1 fruit fly cellular context compared by ENCODE assay signal in the genomic region with DNA sequence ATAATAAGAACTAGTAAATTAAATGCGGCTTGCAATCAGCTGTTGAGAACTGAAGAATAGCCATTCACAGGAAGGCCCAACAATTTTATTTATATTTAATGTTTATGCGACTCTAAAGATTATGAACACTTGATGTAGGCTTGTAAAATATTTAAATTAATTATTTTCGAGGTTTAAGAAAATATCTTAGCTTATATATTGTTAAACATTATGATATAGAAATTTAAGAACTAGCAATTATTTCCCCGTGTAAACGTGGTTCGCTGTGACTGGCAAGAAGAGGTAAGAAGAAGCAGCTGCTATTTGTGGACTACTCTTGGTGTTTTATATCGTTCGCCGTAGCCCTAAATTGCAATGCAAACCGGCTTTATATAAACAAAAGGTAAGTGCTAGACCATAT.
TF ChIP-seq lines count a peak whose summit lies in the region.

mRpL24 (minus strand) TSS at position 62 of the 400 bp plus-strand sequence.
betaggt-I (plus strand) TSS at position 280 of the 400 bp plus-strand sequence.

TF ChIP-seq in whole organism, embryonic, 481 proteins besides CTCF, POLR2A, EP300 and RAD21 (continued from another document and continues in another):
- TF ChIP-seq CG33213 (GFP tag; optimal IDR thresholded peaks at IDR 0.05; lab: Kevin White, UChicago) (peak; percentile 66), CG9437 (GFP tag; optimal IDR thresholded peaks at IDR 0.05; lab: Kevin White, UChicago) (peak; percentile 87), CG4328 (GFP tag; optimal IDR thresholded peaks at IDR 0.05; lab: Kevin White, UChicago) (peak; percentile 94), CG14965 (GFP tag; optimal IDR thresholded peaks at IDR 0.05; lab: Kevin White, UChicago; ENCODE audit: borderline replicate concordance) (no peak), CG2875 (GFP tag; optimal IDR thresholded peaks at IDR 0.05; lab: Kevin White, UChicago) (peak; percentile 80), pho (GFP tag; optimal IDR thresholded peaks at IDR 0.05; lab: Kevin White, UChicago) (peak; percentile 89), scrt (GFP tag; optimal IDR thresholded peaks at IDR 0.05; lab: Kevin White, UChicago) (peak; percentile 91), CG17186 (GFP tag; optimal IDR thresholded peaks at IDR 0.05; lab: Kevin White, UChicago) (peak; percentile 36), CG17912 (GFP tag; optimal IDR thresholded peaks at IDR 0.05; lab: Kevin White, UChicago) (peak; percentile 90), slbo (GFP tag; IDR thresholded peaks at IDR 0.05; lab: Robert Waterston, UW) (peak; percentile 97), CG15011 (GFP tag; optimal IDR thresholded peaks at IDR 0.05; lab: Kevin White, UChicago) (peak; percentile 90), MESR4 (GFP tag; optimal IDR thresholded peaks at IDR 0.05; lab: Kevin White, UChicago) (peak; percentile 77), twi (tag; optimal IDR thresholded peaks at IDR 0.05; lab: Kevin White, UChicago) (peak; percentile 93), Fer3 (tag; optimal IDR thresholded peaks at IDR 0.05; lab: Kevin White, UChicago) (peak; percentile 98), zen (tag; optimal IDR thresholded peaks at IDR 0.05; lab: Kevin White, UChicago) (peak; percentile 95), CG4282 (GFP tag; optimal IDR thresholded peaks at IDR 0.05; lab: Kevin White, UChicago) (no peak), zfh1 (GFP tag; IDR thresholded peaks at IDR 0.05; lab: Robert Waterston, UW) (peak; percentile 98), Neu2 (GFP tag; optimal IDR thresholded peaks at IDR 0.05; lab: Kevin White, UChicago; ENCODE audit: borderline replicate concordance) (no peak), Mes4 (GFP tag; optimal IDR thresholded peaks at IDR 0.05; lab: Kevin White, UChicago) (peak; percentile 38), sd (tag; optimal IDR thresholded peaks at IDR 0.05; lab: Kevin White, UChicago) (peak; percentile 89), h (optimal IDR thresholded peaks at IDR 0.05; lab: Kevin White, UChicago) (no peak), sna (GFP tag; IDR thresholded peaks at IDR 0.05; lab: Robert Waterston, UW; ENCODE audit: partially characterized antibody) (0 out of 2 replicates have a peak, but pooled peaks have one; percentile 19), lilli (GFP tag; optimal IDR thresholded peaks at IDR 0.05; lab: Kevin White, UChicago) (peak; percentile 96), CG7556 (GFP tag; optimal IDR thresholded peaks at IDR 0.05; lab: Kevin White, UChicago) (peak; percentile 94), schlank (tag; optimal IDR thresholded peaks at IDR 0.05; lab: Kevin White, UChicago) (peak; percentile 86), Poxn (GFP tag; IDR thresholded peaks at IDR 0.05; lab: Robert Waterston, UW) (peak; percentile 86), Trl (optimal IDR thresholded peaks at IDR 0.05; lab: Kevin White, UChicago) (no peak), Trl (GFP tag; optimal IDR thresholded peaks at IDR 0.05; lab: Kevin White, UChicago) (peak; percentile 74), al (GFP tag; IDR thresholded peaks at IDR 0.05; lab: Robert Waterston, UW) (peak; percentile 95), fru (optimal IDR thresholded peaks at IDR 0.05; lab: Kevin White, UChicago) (no peak), tll (GFP tag; optimal IDR thresholded peaks at IDR 0.05; lab: Kevin White, UChicago) (peak in 1 of 2 experiments; percentile 27), peb (GFP tag; IDR thresholded peaks at IDR 0.05; lab: Robert Waterston, UW) (peak; percentile 89), p53 (GFP tag; optimal IDR thresholded peaks at IDR 0.05; lab: Kevin White, UChicago) (no peak), CG10431 (GFP tag; optimal IDR thresholded peaks at IDR 0.05; lab: Kevin White, UChicago) (peak; percentile 76), CG13775 (GFP tag; optimal IDR thresholded peaks at IDR 0.05; lab: Kevin White, UChicago) (peak; percentile 97), Rfx (GFP tag; IDR thresholded peaks at IDR 0.05; lab: Robert Waterston, UW) (peak; percentile 98), CG11398 (GFP tag; optimal IDR thresholded peaks at IDR 0.05; lab: Kevin White, UChicago) (peak; percentile 28), Hey (tag; optimal IDR thresholded peaks at IDR 0.05; lab: Kevin White, UChicago) (peak; percentile 70), CG5245 (GFP tag; optimal IDR thresholded peaks at IDR 0.05; lab: Kevin White, UChicago) (peak; percentile 86), da (GFP tag; optimal IDR thresholded peaks at IDR 0.05; lab: Kevin White, UChicago) (peak; percentile 44), CG12942 (GFP tag; optimal IDR thresholded peaks at IDR 0.05; lab: Kevin White, UChicago) (peak; percentile 95), CG8924 (tag; optimal IDR thresholded peaks at IDR 0.05; lab: Kevin White, UChicago) (peak; percentile 98), Gug (GFP tag; IDR thresholded peaks at IDR 0.05; lab: Robert Waterston, UW) (peak; percentile 89), CG11247 (GFP tag; IDR thresholded peaks at IDR 0.05; lab: Robert Waterston, UW) (peak; percentile 93), CG6791 (GFP tag; IDR thresholded peaks at IDR 0.05; lab: Robert Waterston, UW; ENCODE audit: partially characterized antibody) (no peak), ham (GFP tag; IDR thresholded peaks at IDR 0.05; lab: Robert Waterston, UW) (peak; percentile 88), ken (GFP tag; IDR thresholded peaks at IDR 0.05; lab: Robert Waterston, UW) (peak; percentile 97), Adf1 (GFP tag; IDR thresholded peaks at IDR 0.05; lab: Robert Waterston, UW) (peak; percentile 84), Sox102F (GFP tag; optimal IDR thresholded peaks at IDR 0.05; lab: Kevin White, UChicago) (peak; percentile 98), CG9817 (tag; optimal IDR thresholded peaks at IDR 0.05; lab: Kevin White, UChicago) (peak; percentile 98), CG30403 (GFP tag; optimal IDR thresholded peaks at IDR 0.05; lab: Kevin White, UChicago) (peak; percentile 98), Hsf (GFP tag; optimal IDR thresholded peaks at IDR 0.05; lab: Kevin White, UChicago) (peak; percentile 93), org-1 (GFP tag; optimal IDR thresholded peaks at IDR 0.05; lab: Kevin White, UChicago) (peak; percentile 86), CG10366 (GFP tag; IDR thresholded peaks at IDR 0.05; lab: Robert Waterston, UW) (peak; percentile 97), Antp (GFP tag; optimal IDR thresholded peaks at IDR 0.05; lab: Kevin White, UChicago) (peak; percentile 47), CG34422 (GFP tag; IDR thresholded peaks at IDR 0.05; lab: Robert Waterston, UW) (peak; percentile 98), hkb (optimal IDR thresholded peaks at IDR 0.05; lab: Kevin White, UChicago) (no peak), hkb (GFP tag; IDR thresholded peaks at IDR 0.05; lab: Robert Waterston, UW) (peak; percentile 97), croc (GFP tag; conservative IDR thresholded peaks at IDR 0.05; lab: Robert Waterston, UW) (peak; percentile 93), chif (GFP tag; optimal IDR thresholded peaks at IDR 0.05; lab: Kevin White, UChicago) (peak; percentile 82 to 87), Nf-YB (GFP tag; optimal IDR thresholded peaks at IDR 0.05; lab: Kevin White, UChicago) (peak; percentile 86), sens (GFP tag; lab: Kevin White, UChicago) (peak; percentile 97), CG10543 (GFP tag; optimal IDR thresholded peaks at IDR 0.05; lab: Kevin White, UChicago) (peak; percentile 94), CG17328 (GFP tag; IDR thresholded peaks at IDR 0.05; lab: Robert Waterston, UW) (peak; percentile 98), Myb (GFP tag; optimal IDR thresholded peaks at IDR 0.05; lab: Kevin White, UChicago) (peak; percentile 50), shn (GFP tag; optimal IDR thresholded peaks at IDR 0.05; lab: Kevin White, UChicago) (peak; percentile 61), Awh (GFP tag; IDR thresholded peaks at IDR 0.05; lab: Robert Waterston, UW) (peak; percentile 98), jumu (GFP tag; optimal IDR thresholded peaks at IDR 0.05; lab: Kevin White, UChicago) (peak; percentile 64), CG12769 (tag; optimal IDR thresholded peaks at IDR 0.05; lab: Kevin White, UChicago) (peak; percentile 92), Hmr (GFP tag; optimal IDR thresholded peaks at IDR 0.05; lab: Kevin White, UChicago) (peak; percentile 97), E2f2 (GFP tag; IDR thresholded peaks at IDR 0.05; lab: Robert Waterston, UW) (peak; percentile 81), Optix (GFP tag; IDR thresholded peaks at IDR 0.05; lab: Robert Waterston, UW) (peak; percentile 79), sisA (GFP tag; IDR thresholded peaks at IDR 0.05; lab: Robert Waterston, UW) (peak; percentile 88), esg (GFP tag; conservative IDR thresholded peaks at IDR 0.05; lab: Robert Waterston, UW) (peak; percentile 95), stc (GFP tag; IDR thresholded peaks at IDR 0.05; lab: Robert Waterston, UW) (peak; percentile 97), PHDP (tag; optimal IDR thresholded peaks at IDR 0.05; lab: Kevin White, UChicago) (peak; percentile 98), az2 (GFP tag; optimal IDR thresholded peaks at IDR 0.05; lab: Kevin White, UChicago) (peak; percentile 94), Ada2b (GFP tag; IDR thresholded peaks at IDR 0.05; lab: Robert Waterston, UW) (peak; percentile 96), YL-1 (GFP tag; optimal IDR thresholded peaks at IDR 0.05; lab: Kevin White, UChicago) (peak; percentile 95), CG18764 (GFP tag; optimal IDR thresholded peaks at IDR 0.05; lab: Kevin White, UChicago) (peak; percentile 93), sob (GFP tag; IDR thresholded peaks at IDR 0.05; lab: Robert Waterston, UW) (peak; percentile 97), CG17568 (GFP tag; optimal IDR thresholded peaks at IDR 0.05; lab: Kevin White, UChicago) (no peak), CG1647 (GFP tag; optimal IDR thresholded peaks at IDR 0.05; lab: Kevin White, UChicago) (peak; percentile 72), hbn (GFP tag; IDR thresholded peaks at IDR 0.05; lab: Robert Waterston, UW; ENCODE audit: partially characterized antibody) (no peak), sqz (GFP tag; optimal IDR thresholded peaks at IDR 0.05; lab: Kevin White, UChicago) (no peak), CG14014 (GFP tag; IDR thresholded peaks at IDR 0.05; lab: Robert Waterston, UW) (peak; percentile 96), grn (GFP tag; optimal IDR thresholded peaks at IDR 0.05; lab: Kevin White, UChicago) (peak; percentile 56), dati (GFP tag; IDR thresholded peaks at IDR 0.05; lab: Robert Waterston, UW) (peak; percentile 79), jing (GFP tag; optimal IDR thresholded peaks at IDR 0.05; lab: Kevin White, UChicago) (peak; percentile 75), zfh2 (GFP tag; optimal IDR thresholded peaks at IDR 0.05; lab: Kevin White, UChicago) (peak; percentile 87), ERR (GFP tag; optimal IDR thresholded peaks at IDR 0.05; lab: Kevin White, UChicago) (peak; percentile 59), gsb (GFP tag; IDR thresholded peaks at IDR 0.05; lab: Robert Waterston, UW) (peak; percentile 92), lola (GFP tag; optimal IDR thresholded peaks at IDR 0.05; lab: Kevin White, UChicago) (peak in 1 of 3 experiments; percentile 96), CG8281 (tag; optimal IDR thresholded peaks at IDR 0.05; lab: Kevin White, UChicago) (peak; percentile 87), pros (GFP tag; optimal IDR thresholded peaks at IDR 0.05; lab: Kevin White, UChicago) (peak; percentile 29), pum (GFP tag; optimal IDR thresholded peaks at IDR 0.05; lab: Kevin White, UChicago) (peak; percentile 80), Oli (tag; optimal IDR thresholded peaks at IDR 0.05; lab: Kevin White, UChicago) (peak; percentile 94), Eip74EF (GFP tag; optimal IDR thresholded peaks at IDR 0.05; lab: Kevin White, UChicago) (peak in 1 of 2 experiments; percentile 92), fd96Cb (tag; optimal IDR thresholded peaks at IDR 0.05; lab: Kevin White, UChicago) (peak; percentile 94), CG7928 (GFP tag; optimal IDR thresholded peaks at IDR 0.05; lab: Kevin White, UChicago) (peak; percentile 77), ato (GFP tag; IDR thresholded peaks at IDR 0.05; lab: Robert Waterston, UW; ENCODE audit: partially characterized antibody) (no peak), sens-2 (GFP tag; IDR thresholded peaks at IDR 0.05; lab: Robert Waterston, UW) (peak; percentile 95), HmgD (GFP tag; optimal IDR thresholded peaks at IDR 0.05; lab: Kevin White, UChicago) (no peak), Hmx (GFP tag; optimal IDR thresholded peaks at IDR 0.05; lab: Kevin White, UChicago) (peak; percentile 80), CG17802 (tag; optimal IDR thresholded peaks at IDR 0.05; lab: Kevin White, UChicago) (peak; percentile 84), CG7963 (GFP tag; IDR thresholded peaks at IDR 0.05; lab: Robert Waterston, UW; ENCODE audit: partially characterized antibody) (no peak), CG9727 (GFP tag; optimal IDR thresholded peaks at IDR 0.05; lab: Kevin White, UChicago) (peak; percentile 96), toy (GFP tag; IDR thresholded peaks at IDR 0.05; lab: Robert Waterston, UW) (peak; percentile 88), ind (GFP tag; optimal IDR thresholded peaks at IDR 0.05; lab: Kevin White, UChicago) (peak; percentile 94), CG17359 (tag; optimal IDR thresholded peaks at IDR 0.05; lab: Kevin White, UChicago) (peak; percentile 97), NfI (GFP tag; optimal IDR thresholded peaks at IDR 0.05; lab: Kevin White, UChicago) (peak; percentile 97), CG31441 (GFP tag; IDR thresholded peaks at IDR 0.05; lab: Robert Waterston, UW) (peak; percentile 97), dm (GFP tag; optimal IDR thresholded peaks at IDR 0.05; lab: Kevin White, UChicago) (peak; percentile 67), HLHmδ (GFP tag; optimal IDR thresholded peaks at IDR 0.05; lab: Kevin White, UChicago) (no peak), CG33557 (GFP tag; optimal IDR thresholded peaks at IDR 0.05; lab: Kevin White, UChicago) (peak; percentile 92), run (tag; optimal IDR thresholded peaks at IDR 0.05; lab: Kevin White, UChicago) (peak; percentile 88), ab (GFP tag; optimal IDR thresholded peaks at IDR 0.05; lab: Kevin White, UChicago) (peak; percentile 35), tna (GFP tag; IDR thresholded peaks at IDR 0.05; lab: Robert Waterston, UW; ENCODE audit: partially characterized antibody) (no peak), Med (GFP tag; lab: Kevin White, UChicago) (peak; percentile 92), CG30020 (tag; optimal IDR thresholded peaks at IDR 0.05; lab: Kevin White, UChicago) (peak; percentile 85), inv (GFP tag; IDR thresholded peaks at IDR 0.05; lab: Robert Waterston, UW; ENCODE audit: partially characterized antibody) (no peak), Drgx (GFP tag; IDR thresholded peaks at IDR 0.05; lab: Robert Waterston, UW) (peak; percentile 96), Spps (tag; optimal IDR thresholded peaks at IDR 0.05; lab: Kevin White, UChicago) (peak; percentile 94), CG6689 (GFP tag; IDR thresholded peaks at IDR 0.05; lab: Robert Waterston, UW) (peak; percentile 98), B-H1 (GFP tag; IDR thresholded peaks at IDR 0.05; lab: Robert Waterston, UW) (peak; percentile 96), sug (tag; optimal IDR thresholded peaks at IDR 0.05; lab: Kevin White, UChicago) (peak; percentile 96)
